Worm (Caenorhabditis elegans): Measurements from ENCODE around the gene K09A9.8.

DNA sequence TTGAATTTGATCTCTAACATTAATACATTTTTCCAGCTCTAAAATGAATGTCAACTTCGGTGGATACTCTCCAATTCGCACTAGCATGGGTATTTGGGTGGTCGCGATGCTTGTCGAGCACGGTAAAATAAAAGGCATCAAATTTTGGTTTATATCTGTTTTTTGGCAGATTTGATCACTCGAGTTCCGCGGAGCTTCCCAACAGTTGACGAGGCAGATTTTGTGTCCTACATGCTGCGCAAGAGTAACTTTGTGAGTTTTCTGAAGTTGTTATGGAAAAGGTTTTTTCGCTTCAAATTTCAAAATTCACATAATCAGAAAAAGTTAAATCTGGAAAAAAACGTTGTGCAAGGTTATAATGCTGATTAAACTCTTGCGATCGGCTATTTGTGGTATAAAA lies 44.4 kb upstream of the K09A9.8 start:
- TF ChIP-seq ama-1 (optimal IDR thresholded peaks at IDR 0.05) (no peak), ama-1 (GFP tag; optimal IDR thresholded peaks at IDR 0.05) (no peak), bed-2 (GFP tag; IDR thresholded peaks at IDR 0.05) (no peak), Y56A3A.18 (GFP tag; IDR thresholded peaks at IDR 0.05) (no peak), lin-40 (tag; optimal IDR thresholded peaks at IDR 0.05) (no peak)
